Worm (Caenorhabditis elegans) whole organism, early embryonic: ENCODE data around the gene B0391.14.

Source experiments
- ama-1 ChIP-seq: fragments of 150-350 bp; optimal IDR thresholded peaks from 2 replicates; lab custom pipeline; 2014
- hmbx-1 ChIP-seq: sonication (generic microtip); optimal IDR thresholded peaks from 2 replicates; lab custom pipeline; 2016; ENCODE audit warnings: mild to moderate bottlenecking, missing genetic modification characterization, missing compliant biosample characterization
- hmg-4 ChIP-seq: fragments of 200-800 bp; sonication (Bioruptor generic); optimal IDR thresholded peaks from 2 replicates; lab custom pipeline; 2018; ENCODE audit warnings: mild to moderate bottlenecking, missing genetic modification characterization, missing compliant biosample characterization
- hnd-1 ChIP-seq: sonication (generic microtip); optimal IDR thresholded peaks from 2 replicates; lab custom pipeline; 2016; ENCODE audit warnings: missing genetic modification characterization, missing compliant biosample characterization
- sea-1 ChIP-seq: fragments of 200-800 bp; sonication (Bioruptor generic); conservative IDR thresholded peaks from 2 replicates; pipeline ENCODE4 v1.3.6; 2022; ENCODE audit warnings: missing genetic modification characterization, missing compliant biosample characterization
- tbx-37 ChIP-seq: fragments of 200-800 bp; sonication (Bioruptor generic); conservative IDR thresholded peaks from 2 replicates; pipeline ENCODE4 v1.3.6; 2022; ENCODE audit warnings: missing genetic modification reagents, missing genetic modification characterization, missing compliant biosample characterization
- tra-4 ChIP-seq: sonication (generic microtip); optimal IDR thresholded peaks from 2 replicates; lab custom pipeline; 2017; ENCODE audit warnings: missing genetic modification characterization, missing compliant biosample characterization

DNA sequence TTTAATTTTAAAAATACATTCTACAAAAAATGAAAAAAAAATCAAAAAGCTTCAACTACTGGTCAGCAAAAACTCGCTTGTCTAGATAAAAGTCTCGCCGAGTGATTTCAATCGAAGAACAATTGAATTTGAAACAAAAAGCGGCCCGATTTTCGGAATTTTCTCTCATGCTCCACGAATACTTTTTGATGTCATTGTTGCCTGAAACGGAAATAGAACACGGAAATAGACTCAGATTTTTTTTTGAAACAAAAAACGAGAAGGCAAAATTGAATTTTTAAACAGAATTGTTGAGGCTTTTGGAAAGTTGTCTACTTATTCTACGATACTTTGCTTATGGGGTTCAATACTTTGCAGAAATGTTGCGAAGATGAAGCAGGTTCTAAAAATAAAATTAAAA, 36.2 kb downstream of the B0391.14 start:
- no peak for TF ChIP-seq ama-1 (lab: Kevin White, UChicago)
- TF ChIP-seq tra-4 (tag; lab: Kevin White, UChicago) = no peak
- TF ChIP-seq sea-1 = no peak
- TF ChIP-seq tbx-37 (GFP tag; lab: Robert Waterston, UW) = no peak
- no peak for TF ChIP-seq hnd-1 (tag; lab: Kevin White, UChicago)
- TF ChIP-seq hmg-4 (GFP tag; lab: Kevin White, UChicago) = no peak
- no peak for TF ChIP-seq hmbx-1 (tag; lab: Kevin White, UChicago)
